Fruit fly (Drosophila melanogaster) whole organism, embryonic: ENCODE measurements around the gene CG13601.

Experiments
- Atf-2 ChIP-seq: fragments of 200-800 bp; sonication (Bioruptor generic); optimal IDR thresholded peaks from 2 replicates; lab custom pipeline; 2016; ENCODE audit warnings: missing biosample characterization, missing genetic modification characterization
- CG11247 ChIP-seq: fragments of 200-800 bp; sonication (Bioruptor generic); IDR thresholded peaks from 2 replicates; pipeline ENCODE4 v1.3.6; 2022; ENCODE audit warnings: missing biosample characterization, missing genetic modification characterization
- CG11696 ChIP-seq: fragments of 200-800 bp; sonication (Bioruptor generic); IDR thresholded peaks from 2 replicates; pipeline ENCODE4 v1.3.6; 2022; ENCODE audit warnings: missing biosample characterization, missing genetic modification characterization
- CG12219 ChIP-seq: fragments of 200-800 bp; sonication (Bioruptor generic); optimal IDR thresholded peaks from 3 replicates; lab custom pipeline; 2018; ENCODE audit warnings: missing biosample characterization, mild to moderate bottlenecking, missing genetic modification characterization
- CG12299 ChIP-seq: fragments of 200-800 bp; sonication (Bioruptor generic); optimal IDR thresholded peaks from 2 replicates; lab custom pipeline; 2018; ENCODE audit warnings: missing biosample characterization, mild to moderate bottlenecking, missing genetic modification characterization
- CG12744 ChIP-seq: fragments of 200-800 bp; sonication (Bioruptor generic); optimal IDR thresholded peaks from 2 replicates; lab custom pipeline; 2016; ENCODE audit warnings: missing biosample characterization, missing genetic modification characterization
- CG13424 ChIP-seq: fragments of 200-800 bp; sonication (Bioruptor generic); optimal IDR thresholded peaks from 2 replicates; lab custom pipeline; 2019; ENCODE audit warnings: missing biosample characterization, mild to moderate bottlenecking, missing genetic modification characterization, moderate library complexity
- CG14667 ChIP-seq: fragments of 200-800 bp; sonication (Bioruptor generic); IDR thresholded peaks from 2 replicates; pipeline ENCODE4 v1.3.6; 2022; ENCODE audit warnings: missing biosample characterization, missing genetic modification characterization
- CG14965 ChIP-seq: fragments of 200-800 bp; sonication (Bioruptor generic); optimal IDR thresholded peaks from 2 replicates; lab custom pipeline; 2016; ENCODE audit warnings: missing biosample characterization, missing genetic modification characterization, borderline replicate concordance
- CG17359 ChIP-seq: fragments of 200-800 bp; sonication (Bioruptor generic); optimal IDR thresholded peaks from 3 replicates; lab custom pipeline; 2018; ENCODE audit warnings: missing biosample characterization, mild to moderate bottlenecking, missing genetic modification characterization, moderate library complexity
- CG17385 ChIP-seq: fragments of 200-800 bp; sonication (Bioruptor generic); optimal IDR thresholded peaks from 3 replicates; lab custom pipeline; 2018; ENCODE audit warnings: missing biosample characterization, mild to moderate bottlenecking, missing genetic modification characterization
- CG18262 ChIP-seq: fragments of 200-800 bp; optimal IDR thresholded peaks from 3 replicates; lab custom pipeline; 2019; ENCODE audit warnings: missing biosample characterization, mild to moderate bottlenecking, missing genetic modification characterization, moderate library complexity
- CG2712 ChIP-seq: fragments of 200-800 bp; optimal IDR thresholded peaks from 3 replicates; lab custom pipeline; 2019; ENCODE audit warnings: missing biosample characterization, mild to moderate bottlenecking, missing genetic modification characterization, moderate library complexity
- CG31365 ChIP-seq: fragments of 200-800 bp; sonication (Bioruptor generic); optimal IDR thresholded peaks from 2 replicates; lab custom pipeline; 2018; ENCODE audit warnings: missing biosample characterization, mild to moderate bottlenecking, missing genetic modification characterization
- CG3847 ChIP-seq: fragments of 200-800 bp; sonication (Bioruptor generic); IDR thresholded peaks from 2 replicates; pipeline ENCODE4 v1.3.6; 2022; ENCODE audit warnings: missing biosample characterization, missing genetic modification characterization
- CG4360 ChIP-seq: fragments of 200-800 bp; sonication (Bioruptor generic); IDR thresholded peaks from 2 replicates; pipeline ENCODE4 v1.3.6; 2022; ENCODE audit warnings: missing biosample characterization, missing genetic modification characterization
- CG5180 ChIP-seq: fragments of 200-800 bp; sonication (Bioruptor generic); optimal IDR thresholded peaks from 3 replicates; lab custom pipeline; 2017; ENCODE audit warnings: missing biosample characterization, missing genetic modification characterization, mild to moderate bottlenecking, moderate library complexity, missing genetic modification reagents
- CG6254 ChIP-seq: fragments of 200-800 bp; sonication (Bioruptor generic); optimal IDR thresholded peaks from 3 replicates; lab custom pipeline; 2017; ENCODE audit warnings: mild to moderate bottlenecking, missing biosample characterization, missing genetic modification reagents, missing genetic modification characterization
- CG6689 ChIP-seq: fragments of 200-800 bp; sonication (Bioruptor generic); IDR thresholded peaks from 2 replicates; pipeline ENCODE4 v1.3.6; 2022; ENCODE audit warnings: missing biosample characterization, missing genetic modification characterization
- CG6765 ChIP-seq: fragments of 200-800 bp; sonication (Bioruptor generic); optimal IDR thresholded peaks from 3 replicates; lab custom pipeline; 2017; ENCODE audit warnings: missing biosample characterization, mild to moderate bottlenecking, missing genetic modification characterization
- CG7786 ChIP-seq: fragments of 200-800 bp; sonication (Bioruptor generic); optimal IDR thresholded peaks from 2 replicates; lab custom pipeline; 2016; ENCODE audit warnings: missing biosample characterization, missing genetic modification characterization
- CG7963 ChIP-seq: fragments of 200-800 bp; sonication (Bioruptor generic); IDR thresholded peaks from 3 replicates; pipeline ENCODE4 v1.3.6; 2022; ENCODE audit warnings: missing biosample characterization, missing genetic modification characterization; ENCODE audit not compliant: partially characterized antibody
- CG8478 ChIP-seq: fragments of >200 bp; optimal IDR thresholded peaks from 2 replicates; lab custom pipeline; 2018
- CG9727 ChIP-seq: fragments of 200-800 bp; sonication (Bioruptor generic); optimal IDR thresholded peaks from 3 replicates; lab custom pipeline; 2017; ENCODE audit warnings: missing biosample characterization, mild to moderate bottlenecking, missing genetic modification characterization
- Camta ChIP-seq: fragments of 200-800 bp; sonication (Bioruptor generic); optimal IDR thresholded peaks from 2 replicates; lab custom pipeline; 2016; ENCODE audit warnings: missing biosample characterization, missing genetic modification characterization
- CrebB ChIP-seq: fragments of 200-800 bp; sonication (Bioruptor generic); optimal IDR thresholded peaks from 3 replicates; lab custom pipeline; 2018; ENCODE audit warnings: missing biosample characterization, mild to moderate bottlenecking, missing genetic modification characterization
- D19B ChIP-seq: fragments of 200-800 bp; sonication (Bioruptor generic); optimal IDR thresholded peaks from 2 replicates; lab custom pipeline; 2017; ENCODE audit warnings: missing biosample characterization, mild to moderate bottlenecking, missing genetic modification characterization
- Dp ChIP-seq: fragments of 200-800 bp; sonication (Bioruptor generic); optimal IDR thresholded peaks from 2 replicates; lab custom pipeline; 2018; ENCODE audit warnings: missing biosample characterization, mild to moderate bottlenecking, missing genetic modification characterization, moderate library complexity
- E2f2 ChIP-seq: fragments of 200-800 bp; sonication (Bioruptor generic); IDR thresholded peaks from 2 replicates; pipeline ENCODE4 v1.3.6; 2022; ENCODE audit warnings: missing biosample characterization, missing genetic modification characterization
- Oli ChIP-seq: fragments of 200-800 bp; sonication (Bioruptor generic); optimal IDR thresholded peaks from 2 replicates; lab custom pipeline; 2018; ENCODE audit warnings: missing biosample characterization, mild to moderate bottlenecking, missing genetic modification characterization, moderate library complexity
- Optix ChIP-seq: fragments of 200-800 bp; sonication (Bioruptor generic); IDR thresholded peaks from 3 replicates; pipeline ENCODE4 v1.3.6; 2022; ENCODE audit warnings: missing biosample characterization, missing genetic modification characterization
- Pdp1 ChIP-seq, 2 experiments: fragments of 200-800 bp; sonication (Bioruptor generic); optimal IDR thresholded peaks; 3 replicates each; lab custom pipeline; 2016; ENCODE audit warnings: missing biosample characterization in 2 of 2, missing genetic modification characterization in 2 of 2, mild to moderate bottlenecking in 1 of 2, moderate library complexity in 1 of 2
- Scr ChIP-seq: fragments of 200-800 bp; sonication (Bioruptor generic); IDR thresholded peaks from 2 replicates; pipeline ENCODE4 v1.3.6; 2022; ENCODE audit warnings: missing biosample characterization, missing genetic modification characterization; ENCODE audit not compliant: partially characterized antibody
- bigmax ChIP-seq: fragments of 200-800 bp; sonication (Bioruptor generic); optimal IDR thresholded peaks from 2 replicates; lab custom pipeline; 2018; ENCODE audit warnings: missing biosample characterization, mild to moderate bottlenecking, missing genetic modification characterization
- croc ChIP-seq: fragments of 200-800 bp; sonication (Bioruptor generic); conservative IDR thresholded peaks from 3 replicates; pipeline ENCODE4 v1.3.6; 2022; ENCODE audit warnings: missing biosample characterization, missing genetic modification characterization
- crp ChIP-seq, 2 experiments: fragments of 200-800 bp; sonication (Bioruptor generic); optimal IDR thresholded peaks; 2 replicates in 1 of 2; 3 replicates in 1 of 2; lab custom pipeline; 2017; ENCODE audit warnings: missing biosample characterization in 2 of 2, missing genetic modification characterization in 2 of 2, mild to moderate bottlenecking in 1 of 2, moderate library complexity in 1 of 2
- dimm ChIP-seq: fragments of 200-800 bp; sonication (Bioruptor generic); IDR thresholded peaks from 2 replicates; pipeline ENCODE4 v1.3.6; 2022; ENCODE audit warnings: missing biosample characterization, missing genetic modification characterization
- dmrt99B ChIP-seq: fragments of 200-800 bp; sonication (Bioruptor generic); optimal IDR thresholded peaks from 2 replicates; lab custom pipeline; 2018; ENCODE audit warnings: missing biosample characterization, mild to moderate bottlenecking, missing genetic modification characterization, moderate library complexity
- ftz-f1 ChIP-seq: fragments of 200-800 bp; sonication (Bioruptor generic); optimal IDR thresholded peaks from 2 replicates; lab custom pipeline; 2016; ENCODE audit warnings: missing biosample characterization, missing genetic modification characterization
- grn ChIP-seq: fragments of 200-800 bp; sonication (Bioruptor generic); optimal IDR thresholded peaks from 3 replicates; lab custom pipeline; 2017; ENCODE audit warnings: missing biosample characterization, missing genetic modification characterization
- gsb ChIP-seq: fragments of 200-800 bp; sonication (Bioruptor generic); IDR thresholded peaks from 2 replicates; pipeline ENCODE4 v1.3.6; 2022; ENCODE audit warnings: missing biosample characterization, missing genetic modification characterization
- lbe ChIP-seq: fragments of 200-800 bp; sonication (Bioruptor generic); optimal IDR thresholded peaks from 2 replicates; lab custom pipeline; 2016; ENCODE audit warnings: missing biosample characterization, mild to moderate bottlenecking, missing genetic modification characterization
- luna ChIP-seq: fragments of 200-800 bp; sonication (Bioruptor generic); optimal IDR thresholded peaks from 2 replicates; lab custom pipeline; 2016; ENCODE audit warnings: missing biosample characterization, missing genetic modification characterization
- nau ChIP-seq: fragments of 200-800 bp; sonication (Bioruptor generic); optimal IDR thresholded peaks from 3 replicates; lab custom pipeline; 2017; ENCODE audit warnings: missing biosample characterization, mild to moderate bottlenecking, missing genetic modification characterization, missing genetic modification reagents
- p53 ChIP-seq: fragments of 200-800 bp; sonication (Bioruptor generic); optimal IDR thresholded peaks from 2 replicates; lab custom pipeline; 2016; ENCODE audit warnings: missing biosample characterization, missing genetic modification characterization
- sqz ChIP-seq: fragments of 200-800 bp; sonication (Bioruptor generic); optimal IDR thresholded peaks from 3 replicates; lab custom pipeline; 2018; ENCODE audit warnings: missing biosample characterization, mild to moderate bottlenecking, missing genetic modification characterization
- stc ChIP-seq: fragments of 200-800 bp; sonication (Bioruptor generic); IDR thresholded peaks from 2 replicates; pipeline ENCODE4 v1.3.6; 2022; ENCODE audit warnings: missing biosample characterization, missing genetic modification characterization
- tgo ChIP-seq: fragments of 200-800 bp; sonication (Bioruptor generic); IDR thresholded peaks from 3 replicates; pipeline ENCODE4 v1.3.6; 2022; ENCODE audit warnings: missing biosample characterization, missing genetic modification characterization
- tio ChIP-seq: fragments of 200-800 bp; sonication (Bioruptor generic); optimal IDR thresholded peaks from 2 replicates; lab custom pipeline; 2017; ENCODE audit warnings: missing biosample characterization, missing genetic modification characterization, inconsistent platforms
- tx ChIP-seq: fragments of 200-800 bp; sonication (Bioruptor generic); optimal IDR thresholded peaks from 2 replicates; lab custom pipeline; 2016; ENCODE audit warnings: missing biosample characterization, missing genetic modification characterization
- wdn ChIP-seq: fragments of 200-800 bp; sonication (Bioruptor generic); IDR thresholded peaks from 2 replicates; pipeline ENCODE4 v1.3.6; 2022; ENCODE audit warnings: missing biosample characterization, missing genetic modification characterization

CG13601 gene

DNA sequence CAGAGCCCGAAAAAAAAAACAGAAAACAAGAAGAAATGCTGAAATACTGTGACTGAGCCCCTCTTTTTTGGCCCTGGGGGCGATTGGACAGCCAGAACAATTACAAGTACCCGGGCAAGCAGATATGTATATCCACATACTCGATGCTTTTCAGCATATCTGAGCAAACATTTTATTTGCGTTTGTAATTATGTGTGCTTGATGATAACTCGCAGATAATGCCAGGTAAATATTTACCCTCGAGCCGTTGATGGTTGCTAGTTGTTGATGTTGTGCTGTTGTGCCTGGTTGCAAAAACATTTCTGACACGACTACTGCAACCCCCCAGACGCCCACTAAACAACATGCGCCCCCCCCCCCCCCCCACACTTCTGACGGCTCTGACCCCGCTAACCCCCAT, 8.1 kb downstream of the CG13601 start (continued):
- TF ChIP-seq Atf-2 (GFP tag; lab: Kevin White, UChicago) (no peak), CG7786 (GFP tag; lab: Kevin White, UChicago) (no peak), CG31365 (tag; lab: Kevin White, UChicago) (peak; percentile 69), E2f2 (GFP tag; lab: Robert Waterston, UW) (peak; percentile 30; the same call in 1 of the 2 replicates), tx (no peak), D19B (GFP tag; lab: Kevin White, UChicago) (peak; percentile 21), CG14667 (no peak), CG13424 (tag; lab: Kevin White, UChicago) (peak; percentile 51), tgo (no peak), bigmax (GFP tag; lab: Kevin White, UChicago) (peak; percentile 37), CG6765 (GFP tag; lab: Kevin White, UChicago) (peak; percentile 75), CrebB (tag; lab: Kevin White, UChicago) (peak; percentile 70), CG11247 (GFP tag; lab: Robert Waterston, UW) (no peak), CG6254 (GFP tag; lab: Kevin White, UChicago) (peak; percentile 21), dimm (GFP tag; lab: Robert Waterston, UW) (no peak), crp (GFP tag; optimal IDR thresholded peaks at IDR 0.05; lab: Kevin White, UChicago) (no peak), CG2712 (tag; lab: Kevin White, UChicago) (peak; percentile 6), p53 (GFP tag; lab: Kevin White, UChicago) (no peak), CG3847 (GFP tag; lab: Robert Waterston, UW) (no peak), lbe (GFP tag; lab: Kevin White, UChicago) (no peak), CG7963 (GFP tag; lab: Robert Waterston, UW) (no peak), Camta (GFP tag; lab: Kevin White, UChicago) (no peak), Optix (GFP tag; lab: Robert Waterston, UW) (no peak), sqz (GFP tag; lab: Kevin White, UChicago) (peak; percentile 62), tio (no peak), CG18262 (tag; lab: Kevin White, UChicago) (peak; percentile 7), luna (GFP tag; lab: Kevin White, UChicago) (no peak), grn (peak; percentile 6), stc (GFP tag; lab: Robert Waterston, UW) (no peak; the same call in 1 of the 2 replicates), gsb (GFP tag; lab: Robert Waterston, UW) (0 out of 2 replicates have a peak, but pooled peaks have one; percentile 28), CG6689 (no peak), CG8478 (no peak), CG9727 (GFP tag; lab: Kevin White, UChicago) (peak; percentile 48), Pdp1 (GFP tag; optimal IDR thresholded peaks at IDR 0.05; lab: Kevin White, UChicago) (peak in 1 of 2 experiments; percentile 5), CG12744 (no peak), CG12299 (tag; lab: Kevin White, UChicago) (peak; percentile 21), CG5180 (GFP tag; lab: Kevin White, UChicago) (peak; percentile 72), CG12219 (GFP tag; lab: Kevin White, UChicago) (peak; percentile 56), dmrt99B (tag; lab: Kevin White, UChicago) (peak; percentile 52), ftz-f1 (GFP tag; lab: Kevin White, UChicago) (no peak), CG4360 (GFP tag; lab: Robert Waterston, UW) (peak; percentile 15; the same call in 1 of the 2 replicates), wdn (GFP tag; lab: Robert Waterston, UW) (0 out of 2 replicates have a peak, but pooled peaks have one; percentile 26), Oli (tag; lab: Kevin White, UChicago) (no peak), CG17385 (GFP tag; lab: Kevin White, UChicago) (peak; percentile 61), Scr (GFP tag; lab: Robert Waterston, UW) (no peak), CG14965 (GFP tag; lab: Kevin White, UChicago) (no peak), CG17359 (tag; lab: Kevin White, UChicago) (peak; percentile 63), nau (GFP tag; lab: Kevin White, UChicago) (peak; percentile 79), croc (GFP tag; lab: Robert Waterston, UW) (no peak), CG11696 (GFP tag; lab: Robert Waterston, UW) (no peak), Dp (GFP tag; lab: Kevin White, UChicago) (no peak)
